3 fruit fly cellular contexts compared by ENCODE assay signal in the genomic region with DNA sequence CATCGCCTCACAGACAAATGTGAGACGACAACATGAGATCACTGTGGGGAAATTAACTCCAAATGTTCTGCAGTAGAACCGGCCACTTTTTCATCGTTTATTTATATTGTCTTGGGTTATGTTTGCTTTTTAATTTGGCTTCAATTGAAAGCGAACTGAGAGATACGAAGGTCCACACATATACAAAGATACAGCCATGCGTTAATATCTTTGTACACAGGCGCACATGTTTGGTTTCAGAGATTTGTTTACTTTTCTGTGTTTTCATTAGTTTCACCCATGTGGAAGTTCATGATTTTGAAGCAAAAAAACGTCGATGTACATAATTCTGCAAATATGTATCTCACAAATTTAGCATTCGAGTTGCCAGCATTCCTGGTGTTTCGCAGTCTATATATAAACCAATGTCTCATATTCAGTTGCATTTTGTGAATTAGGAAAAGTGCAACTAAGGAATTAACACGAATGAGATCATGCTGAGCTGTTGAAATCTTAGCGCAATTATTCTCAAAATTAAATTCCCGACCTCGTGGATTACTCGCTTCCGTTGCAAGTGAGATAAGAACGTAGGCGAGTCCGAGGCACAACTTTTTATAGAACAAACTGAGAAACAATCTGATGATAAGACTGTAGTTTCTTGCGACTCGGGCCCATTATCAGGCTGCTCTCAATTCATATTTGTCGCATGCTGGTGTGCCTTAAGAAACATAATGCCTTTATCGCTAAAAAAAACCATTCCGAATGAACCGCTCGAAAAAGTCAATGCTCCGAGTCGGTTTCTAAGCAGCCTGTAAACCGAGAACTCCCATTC.
TF ChIP-seq lines count a peak whose summit lies in the region.

No protein-coding gene starts in this region.

- TF ChIP-seq CTCF in whole organism, embryonic (GFP tag; optimal IDR thresholded peaks at IDR 0.05; lab: Kevin White, UChicago): no peak

TF ChIP-seq in whole organism, embryonic, 481 proteins besides CTCF, POLR2A, EP300 and RAD21 (continues in another document):
- TF ChIP-seq cg (GFP tag; optimal IDR thresholded peaks at IDR 0.05; lab: Kevin White, UChicago): peak; percentile 43
- TF ChIP-seq insv (GFP tag; optimal IDR thresholded peaks at IDR 0.05; lab: Kevin White, UChicago): peak in 1 of 2 experiments; percentile 18
- peak; percentile 56 for TF ChIP-seq CG15514 (GFP tag; optimal IDR thresholded peaks at IDR 0.05; lab: Kevin White, UChicago)
- TF ChIP-seq kni (GFP tag; optimal IDR thresholded peaks at IDR 0.05; lab: Kevin White, UChicago): peak; percentile 90
- TF ChIP-seq CG12299 (tag; optimal IDR thresholded peaks at IDR 0.05; lab: Kevin White, UChicago): peak; percentile 65
- TF ChIP-seq Xrp1 (GFP tag; IDR thresholded peaks at IDR 0.05; lab: Robert Waterston, UW): peak; percentile 57
- TF ChIP-seq fd64A (GFP tag; optimal IDR thresholded peaks at IDR 0.05; lab: Kevin White, UChicago): peak; percentile 81
- TF ChIP-seq en (GFP tag; optimal IDR thresholded peaks at IDR 0.05; lab: Kevin White, UChicago): no peak
- TF ChIP-seq CG15011 (GFP tag; optimal IDR thresholded peaks at IDR 0.05; lab: Kevin White, UChicago): peak; percentile 62
- TF ChIP-seq chif (GFP tag; optimal IDR thresholded peaks at IDR 0.05; lab: Kevin White, UChicago): peak in 1 of 2 experiments; percentile 23
- 0 out of 3 replicates have a peak, but pooled peaks have one; percentile 20 for TF ChIP-seq ken (GFP tag; IDR thresholded peaks at IDR 0.05; lab: Robert Waterston, UW)
- peak; percentile 60 for TF ChIP-seq fd102C (GFP tag; optimal IDR thresholded peaks at IDR 0.05; lab: Kevin White, UChicago)
- peak; percentile 67 for TF ChIP-seq CG31365 (tag; optimal IDR thresholded peaks at IDR 0.05; lab: Kevin White, UChicago)
- TF ChIP-seq CG10979 (tag; optimal IDR thresholded peaks at IDR 0.05; lab: Kevin White, UChicago): peak; percentile 27
- no peak for TF ChIP-seq CG10565 (GFP tag; optimal IDR thresholded peaks at IDR 0.05; lab: Kevin White, UChicago)
- TF ChIP-seq CG10959 (GFP tag; IDR thresholded peaks at IDR 0.05; lab: Robert Waterston, UW): no peak
- TF ChIP-seq CG2116 (GFP tag; optimal IDR thresholded peaks at IDR 0.05; lab: Kevin White, UChicago): peak; percentile 18
- TF ChIP-seq CG2875 (GFP tag; optimal IDR thresholded peaks at IDR 0.05; lab: Kevin White, UChicago): peak; percentile 47
- TF ChIP-seq pros (GFP tag; optimal IDR thresholded peaks at IDR 0.05; lab: Kevin White, UChicago): peak; percentile 58
- TF ChIP-seq CG12104 (GFP tag; optimal IDR thresholded peaks at IDR 0.05; lab: Kevin White, UChicago): peak; percentile 25
- TF ChIP-seq B-H2 (GFP tag; optimal IDR thresholded peaks at IDR 0.05; lab: Kevin White, UChicago): no peak
- no peak for TF ChIP-seq vnd (GFP tag; IDR thresholded peaks at IDR 0.05; lab: Robert Waterston, UW; ENCODE audit: partially characterized antibody)
- TF ChIP-seq zfh1 (GFP tag; IDR thresholded peaks at IDR 0.05; lab: Robert Waterston, UW): no peak
- TF ChIP-seq CG34422 (GFP tag; IDR thresholded peaks at IDR 0.05; lab: Robert Waterston, UW): peak; percentile 49; the same call in 1 of the 3 replicates
- peak; percentile 47 for TF ChIP-seq CG33557 (GFP tag; optimal IDR thresholded peaks at IDR 0.05; lab: Kevin White, UChicago)

TF ChIP-seq in whole organism, prepupa, 60 proteins besides CTCF, POLR2A, EP300 and RAD21:
- TF ChIP-seq dac (GFP tag; optimal IDR thresholded peaks at IDR 0.05; lab: Kevin White, UChicago) (no peak), fkh (GFP tag; optimal IDR thresholded peaks at IDR 0.05; lab: Kevin White, UChicago) (peak; percentile 97)

TF ChIP-seq in whole organism, pupa, 21 proteins besides CTCF, POLR2A, EP300 and RAD21:
- TF ChIP-seq CG8301 (tag; optimal IDR thresholded peaks at IDR 0.05; lab: Kevin White, UChicago) (no peak), EcR (GFP tag; optimal IDR thresholded peaks at IDR 0.05; lab: Kevin White, UChicago) (peak; percentile 52)
TF ChIP-seq in whole organism, pupa: peak in this region for 1.
